Worm (Caenorhabditis elegans): ENCODE data around the gene srx-2.

The srx-2 gene

DNA sequence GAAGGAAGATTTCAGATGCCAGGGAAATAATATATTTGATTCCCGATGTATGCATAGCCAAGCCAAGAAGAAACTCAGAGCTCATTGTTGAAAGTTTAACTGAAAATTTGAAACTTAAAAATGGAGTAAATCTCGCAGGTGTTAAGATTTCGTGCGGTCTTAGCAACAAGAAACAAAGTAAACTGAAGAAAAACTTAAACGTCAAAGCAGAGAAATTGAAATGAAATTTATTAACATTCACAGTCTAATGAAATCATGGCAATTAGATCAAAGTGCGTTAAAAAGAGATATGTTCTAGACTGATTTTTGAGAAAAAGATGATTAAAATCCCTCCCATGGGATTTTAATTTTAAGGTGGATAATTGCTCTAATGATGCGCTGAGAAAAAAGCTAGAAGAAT, 28.4 kb upstream of the srx-2 start, which contains the start of gene str-84:
str-84 (minus strand) TSS at position 101 of the 400 bp plus-strand sequence.
- TF ChIP-seq egl-27 (tag; optimal IDR thresholded peaks at IDR 0.05) (no peak), fkh-10 (GFP tag; optimal IDR thresholded peaks at IDR 0.05) (no peak), ztf-11 (tag; optimal IDR thresholded peaks at IDR 0.05) (no peak), ceh-28 (tag; optimal IDR thresholded peaks at IDR 0.05) (no peak), ZK546.5 (tag; optimal IDR thresholded peaks at IDR 0.05) (no peak), zag-1 (tag; optimal IDR thresholded peaks at IDR 0.05) (no peak), ztf-4 (tag; optimal IDR thresholded peaks at IDR 0.05) (no peak), unc-62 (GFP tag; optimal IDR thresholded peaks at IDR 0.05) (no peak), lin-15B (tag; optimal IDR thresholded peaks at IDR 0.05) (no peak), nfya-1 (tag; optimal IDR thresholded peaks at IDR 0.05; ENCODE audit: insufficient read depth) (no peak), fos-1 (tag; optimal IDR thresholded peaks at IDR 0.05) (no peak), nhr-28 (tag; optimal IDR thresholded peaks at IDR 0.05) (no peak)

DNA sequence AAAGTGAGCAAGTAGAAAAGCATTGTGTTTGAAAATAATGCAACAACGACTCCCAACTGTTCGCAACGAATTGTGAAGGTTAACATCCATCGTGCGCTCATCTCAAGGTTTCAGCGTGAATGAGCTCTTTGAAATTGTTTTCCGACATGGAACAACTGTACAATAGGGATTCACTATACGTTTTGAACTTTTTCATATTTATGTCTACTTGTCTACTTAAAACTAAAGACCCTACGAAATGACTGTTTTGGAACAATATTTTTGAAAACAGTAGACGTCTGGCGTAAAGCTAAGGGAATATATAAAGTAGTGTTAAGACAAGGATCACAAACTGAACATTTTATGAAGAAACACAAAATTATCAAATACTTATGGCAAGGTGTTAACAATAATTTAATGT, 25.7 kb upstream of the srx-2 start, which contains the start of gene str-86:
str-86 (minus strand) TSS at position 101 of the 400 bp plus-strand sequence.
- TF ChIP-seq fos-1 (tag; optimal IDR thresholded peaks at IDR 0.05): no peak
- TF ChIP-seq nfya-1 (tag; optimal IDR thresholded peaks at IDR 0.05; ENCODE audit: insufficient read depth): no peak
- TF ChIP-seq jun-1 (tag; optimal IDR thresholded peaks at IDR 0.05): no peak
- no peak for TF ChIP-seq pha-4 (tag; optimal IDR thresholded peaks at IDR 0.05)
- no peak for TF ChIP-seq zag-1 (tag; optimal IDR thresholded peaks at IDR 0.05)
- TF ChIP-seq aly-2 (tag; optimal IDR thresholded peaks at IDR 0.05): no peak
- no peak for TF ChIP-seq nhr-237 (tag; optimal IDR thresholded peaks at IDR 0.05)
- TF ChIP-seq ceh-9 (tag; optimal IDR thresholded peaks at IDR 0.05): no peak
- no peak for TF ChIP-seq egl-5 (tag; optimal IDR thresholded peaks at IDR 0.05)

ce11 chrV:8984783-8985182, 24.5 kb upstream of the srx-2 start:
- no peak for TF ChIP-seq egl-27 (tag; optimal IDR thresholded peaks at IDR 0.05)
- TF ChIP-seq ceh-82 (tag; optimal IDR thresholded peaks at IDR 0.05): no peak
- no peak for TF ChIP-seq nhr-11 (tag; optimal IDR thresholded peaks at IDR 0.05)
- no peak for TF ChIP-seq fkh-10 (GFP tag; optimal IDR thresholded peaks at IDR 0.05)
- TF ChIP-seq aly-2 (tag; optimal IDR thresholded peaks at IDR 0.05): no peak
- TF ChIP-seq fkh-2 (tag; optimal IDR thresholded peaks at IDR 0.05): no peak
- TF ChIP-seq nhr-43 (tag; optimal IDR thresholded peaks at IDR 0.05; ENCODE audit: poor library complexity, severe bottlenecking): no peak
- TF ChIP-seq mml-1 (tag; optimal IDR thresholded peaks at IDR 0.05): no peak
- no peak for TF ChIP-seq lin-15B (tag; optimal IDR thresholded peaks at IDR 0.05)
- no peak for TF ChIP-seq egl-5 (tag; optimal IDR thresholded peaks at IDR 0.05)

DNA sequence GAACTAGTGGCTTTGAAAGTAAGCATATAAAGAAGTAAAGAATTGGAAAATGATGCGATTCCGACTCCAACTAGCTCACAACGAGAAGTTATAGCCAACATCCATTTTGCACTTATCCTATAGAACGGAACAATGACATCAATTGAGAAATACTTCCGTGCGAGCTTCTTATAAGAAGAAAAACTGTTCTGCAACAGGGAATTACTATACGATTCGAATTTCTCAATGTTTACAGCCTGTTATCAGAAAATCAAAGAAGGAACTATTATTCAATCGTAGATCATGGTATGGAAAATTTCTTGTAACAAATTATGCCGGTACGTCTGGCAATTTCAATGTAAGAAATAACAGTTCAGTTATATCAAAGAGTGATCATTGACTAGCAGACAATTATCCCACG, 23.5 kb upstream of the srx-2 start, which contains the start of gene str-85:
str-85 (minus strand) TSS at position 101 of the 400 bp plus-strand sequence.
- TF ChIP-seq ama-1 (optimal IDR thresholded peaks at IDR 0.05) (no peak), R02D3.7 (tag; optimal IDR thresholded peaks at IDR 0.05) (no peak), nhr-67 (tag; optimal IDR thresholded peaks at IDR 0.05) (no peak), sea-2 (GFP tag; optimal IDR thresholded peaks at IDR 0.05) (no peak), skn-1 (tag; optimal IDR thresholded peaks at IDR 0.05) (no peak), nhr-23 (tag; optimal IDR thresholded peaks at IDR 0.05) (no peak), fos-1 (tag; optimal IDR thresholded peaks at IDR 0.05) (no peak), nhr-76 (tag; optimal IDR thresholded peaks at IDR 0.05) (no peak), nhr-25 (tag; optimal IDR thresholded peaks at IDR 0.05) (no peak), fkh-2 (tag; optimal IDR thresholded peaks at IDR 0.05) (no peak), egl-27 (tag; optimal IDR thresholded peaks at IDR 0.05) (no peak), ztf-11 (tag; optimal IDR thresholded peaks at IDR 0.05) (no peak), elt-3 (tag; optimal IDR thresholded peaks at IDR 0.05) (no peak), lin-39 (tag; optimal IDR thresholded peaks at IDR 0.05) (no peak)

ce11 chrV:8988104-8988503, 21.2 kb upstream of the srx-2 start, which contains the start of gene str-87:
str-87 (minus strand) TSS chrV:8988204.
- TF ChIP-seq pqm-1 (tag; optimal IDR thresholded peaks at IDR 0.05): no peak
- TF ChIP-seq nhr-12 (tag; optimal IDR thresholded peaks at IDR 0.05): no peak
- no peak for TF ChIP-seq snpc-4 (tag; optimal IDR thresholded peaks at IDR 0.05)
- no peak for TF ChIP-seq lin-15B (tag; optimal IDR thresholded peaks at IDR 0.05)
- TF ChIP-seq unc-62 (GFP tag; optimal IDR thresholded peaks at IDR 0.05): no peak
- TF ChIP-seq fkh-10 (GFP tag; optimal IDR thresholded peaks at IDR 0.05): no peak
- no peak for TF ChIP-seq elt-2 (tag; optimal IDR thresholded peaks at IDR 0.05)
- no peak for TF ChIP-seq ztf-4 (tag; optimal IDR thresholded peaks at IDR 0.05)
- no peak for TF ChIP-seq unc-39 (tag; optimal IDR thresholded peaks at IDR 0.05)
